Fruit fly (Drosophila melanogaster): ENCODE results near the gene CG5953.

The CG5953 gene

dm6 chr2L:16498100-16498499, 34.6 kb downstream of the CG5953 start (continued):
- TF ChIP-seq CG2678 (tag; optimal IDR thresholded peaks at IDR 0.05): peak; percentile 33
- peak; percentile 49; the same call in 1 of the 3 replicates for TF ChIP-seq ci (GFP tag; IDR thresholded peaks at IDR 0.05)
- no peak for TF ChIP-seq mld (GFP tag; IDR thresholded peaks at IDR 0.05; ENCODE audit: partially characterized antibody)
- TF ChIP-seq CG11695 (GFP tag; IDR thresholded peaks at IDR 0.05): peak; percentile 54; the same call in 1 of the 3 replicates
- no peak for TF ChIP-seq dmrt11E (tag; optimal IDR thresholded peaks at IDR 0.05)

- TF ChIP-seq az2 (GFP tag; optimal IDR thresholded peaks at IDR 0.05): no peak
- peak; percentile 1 for TF ChIP-seq Sox100B (GFP tag; optimal IDR thresholded peaks at IDR 0.05)
- TF ChIP-seq tgo (GFP tag; IDR thresholded peaks at IDR 0.05): no peak
- no peak for TF ChIP-seq H15 (GFP tag; IDR thresholded peaks at IDR 0.05)
- no peak for TF ChIP-seq crol (GFP tag; IDR thresholded peaks at IDR 0.05)
- no peak for TF ChIP-seq cad (GFP tag; optimal IDR thresholded peaks at IDR 0.05)
- peak; percentile 1 for TF ChIP-seq Sox102F (GFP tag; optimal IDR thresholded peaks at IDR 0.05)
- TF ChIP-seq CG17328 (GFP tag; IDR thresholded peaks at IDR 0.05): no peak
- TF ChIP-seq gro (GFP tag; optimal IDR thresholded peaks at IDR 0.05): no peak
- peak; percentile 26; the same call in 1 of the 2 replicates for TF ChIP-seq Drgx (GFP tag; IDR thresholded peaks at IDR 0.05)
- no peak for TF ChIP-seq gcm (GFP tag; optimal IDR thresholded peaks at IDR 0.05)
- TF ChIP-seq zfh1 (GFP tag; IDR thresholded peaks at IDR 0.05): no peak
- TF ChIP-seq jing (GFP tag; optimal IDR thresholded peaks at IDR 0.05): no peak
- peak; percentile 27 for TF ChIP-seq dmrt99B (tag; optimal IDR thresholded peaks at IDR 0.05)
- no peak for TF ChIP-seq ATbp (GFP tag; optimal IDR thresholded peaks at IDR 0.05)
Observed at dm6 chr2L:16497196-16497595, 35.5 kb downstream of the CG5953 start.

- peak; percentile 75 for TF ChIP-seq pho (GFP tag; optimal IDR thresholded peaks at IDR 0.05)
- no peak for TF ChIP-seq cas (GFP tag; IDR thresholded peaks at IDR 0.05)
- TF ChIP-seq unpg (GFP tag; optimal IDR thresholded peaks at IDR 0.05): peak; percentile 95
- TF ChIP-seq Rfx (GFP tag; IDR thresholded peaks at IDR 0.05): peak; percentile 83
- no peak for TF ChIP-seq BtbVII (GFP tag; optimal IDR thresholded peaks at IDR 0.05)
- TF ChIP-seq gem (tag; optimal IDR thresholded peaks at IDR 0.05): peak; percentile 96
- TF ChIP-seq Dip2 (GFP tag; IDR thresholded peaks at IDR 0.05): no peak
- peak; percentile 61 for TF ChIP-seq ac (GFP tag; optimal IDR thresholded peaks at IDR 0.05)
- TF ChIP-seq Lpt (GFP tag; optimal IDR thresholded peaks at IDR 0.05): no peak
- peak; percentile 35 for TF ChIP-seq gcm2 (GFP tag; optimal IDR thresholded peaks at IDR 0.05)
- no peak for TF ChIP-seq CG1792 (GFP tag; optimal IDR thresholded peaks at IDR 0.05)
- no peak for TF ChIP-seq HLH4C (GFP tag; IDR thresholded peaks at IDR 0.05; ENCODE audit: partially characterized antibody)
- no peak for TF ChIP-seq unc-4 (GFP tag; IDR thresholded peaks at IDR 0.05; ENCODE audit: partially characterized antibody)
- no peak for TF ChIP-seq BEAF-32 (GFP tag; optimal IDR thresholded peaks at IDR 0.05)
- TF ChIP-seq insv (GFP tag; optimal IDR thresholded peaks at IDR 0.05): peak in 1 of 2 experiments; percentile 32
- peak; percentile 28 for TF ChIP-seq luna (GFP tag; optimal IDR thresholded peaks at IDR 0.05)
- TF ChIP-seq Chrac-16 (GFP tag; optimal IDR thresholded peaks at IDR 0.05): peak; percentile 84
- no peak for TF ChIP-seq CG4328 (GFP tag; optimal IDR thresholded peaks at IDR 0.05)
- TF ChIP-seq psq (GFP tag; optimal IDR thresholded peaks at IDR 0.05): peak; percentile 18
- TF ChIP-seq z (GFP tag; IDR thresholded peaks at IDR 0.05): no peak
- peak; percentile 82 for TF ChIP-seq Ptx1 (GFP tag; IDR thresholded peaks at IDR 0.05)
- TF ChIP-seq CG15696 (tag; optimal IDR thresholded peaks at IDR 0.05): no peak
- TF ChIP-seq CG7271 (tag; optimal IDR thresholded peaks at IDR 0.05): no peak
- TF ChIP-seq ab (GFP tag; optimal IDR thresholded peaks at IDR 0.05): peak; percentile 17
- peak; percentile 57; the same call in 1 of the 3 replicates for TF ChIP-seq Mrtf (GFP tag; IDR thresholded peaks at IDR 0.05)
- no peak for TF ChIP-seq HmgD (GFP tag; optimal IDR thresholded peaks at IDR 0.05)
- TF ChIP-seq CG3163 (GFP tag; optimal IDR thresholded peaks at IDR 0.05): peak; percentile 46
- TF ChIP-seq Stat92E (GFP tag; optimal IDR thresholded peaks at IDR 0.05): no peak
- TF ChIP-seq Doc3 (GFP tag; IDR thresholded peaks at IDR 0.05; ENCODE audit: partially characterized antibody): no peak
Observed at dm6 chr2L:16495193-16495780, 37.4 kb downstream of the CG5953 start.
